Worm (Caenorhabditis elegans) whole organism, young adult: ENCODE data around the gene mfsd-8.

ENCODE experiments used
- B0019.2 ChIP-seq: fragments of 200-800 bp; sonication (Bioruptor generic); conservative IDR thresholded peaks from 2 replicates; pipeline ENCODE4 v1.3.6; 2022; ENCODE audit warnings: missing genetic modification reagents, missing genetic modification characterization, missing compliant biosample characterization
- B0035.1 ChIP-seq: sonication (generic microtip); optimal IDR thresholded peaks from 2 replicates; lab custom pipeline; 2016; ENCODE audit warnings: missing genetic modification characterization, mild to moderate bottlenecking, missing compliant biosample characterization, missing genotype, missing genetic modification reagents
- C06A6.2 ChIP-seq: fragments of 200-800 bp; sonication (Bioruptor generic); conservative IDR thresholded peaks from 2 replicates; pipeline ENCODE4 v1.3.6; 2022; ENCODE audit warnings: missing genetic modification characterization, missing compliant biosample characterization
- D2030.7 ChIP-seq: fragments of 200-800 bp; sonication (Bioruptor generic); IDR thresholded peaks from 2 replicates; pipeline ENCODE4 v1.3.6; 2022; ENCODE audit warnings: missing genetic modification reagents, missing genetic modification characterization, missing compliant biosample characterization
- F55B11.4 ChIP-seq: sonication (generic microtip); optimal IDR thresholded peaks from 2 replicates; lab custom pipeline; 2016; ENCODE audit warnings: missing compliant biosample characterization, missing genetic modification characterization, borderline replicate concordance; ENCODE audit not compliant: insufficient read depth
- F57A8.1 ChIP-seq: fragments of 200-800 bp; sonication (Bioruptor generic); optimal IDR thresholded peaks from 2 replicates; lab custom pipeline; 2018; ENCODE audit warnings: mild to moderate bottlenecking, missing genetic modification characterization, moderate library complexity, missing compliant biosample characterization
- K11D2.4 ChIP-seq: fragments of 200-800 bp; sonication (Bioruptor generic); IDR thresholded peaks from 2 replicates; pipeline ENCODE4 v1.3.6; 2022; ENCODE audit warnings: missing genetic modification reagents, missing genetic modification characterization, missing compliant biosample characterization
- Y95B8A.8 ChIP-seq: fragments of 200-800 bp; sonication (Bioruptor generic); IDR thresholded peaks from 2 replicates; pipeline ENCODE4 v1.3.6; 2022; ENCODE audit warnings: missing genetic modification reagents, missing genetic modification characterization, missing compliant biosample characterization
- athp-1 ChIP-seq: sonication (generic microtip); optimal IDR thresholded peaks from 2 replicates; lab custom pipeline; 2017; ENCODE audit warnings: mild to moderate bottlenecking, missing genetic modification characterization, missing compliant biosample characterization
- attf-5 ChIP-seq: fragments of 200-800 bp; sonication (Bioruptor generic); optimal IDR thresholded peaks from 2 replicates; lab custom pipeline; 2018; ENCODE audit warnings: mild to moderate bottlenecking, missing genetic modification characterization, missing compliant biosample characterization
- bed-1 ChIP-seq: fragments of 200-800 bp; sonication (Bioruptor generic); IDR thresholded peaks from 2 replicates; pipeline ENCODE4 v1.3.6; 2022; ENCODE audit warnings: missing genetic modification reagents, missing genetic modification characterization, missing compliant biosample characterization
- cebp-2 ChIP-seq: fragments of 200-800 bp; sonication (Bioruptor generic); IDR thresholded peaks from 2 replicates; pipeline ENCODE4 v1.3.6; 2022; ENCODE audit warnings: missing genetic modification characterization, missing compliant biosample characterization
- ceh-100 ChIP-seq: fragments of 200-800 bp; sonication (Bioruptor generic); IDR thresholded peaks from 2 replicates; pipeline ENCODE4 v1.3.6; 2022; ENCODE audit warnings: missing genetic modification reagents, missing genetic modification characterization, missing compliant biosample characterization
- dox-1 ChIP-seq: fragments of 200-800 bp; sonication (Bioruptor generic); IDR thresholded peaks from 2 replicates; pipeline ENCODE4 v1.3.6; 2022; ENCODE audit warnings: missing genetic modification reagents, missing genetic modification characterization, missing compliant biosample characterization
- efl-1 ChIP-seq: fragments of 150-350 bp; optimal IDR thresholded peaks from 2 replicates; lab custom pipeline; 2014; ENCODE audit warnings: missing biosample characterization, missing genetic modification reagents, missing genetic modification characterization
- egl-44 ChIP-seq: fragments of 200-800 bp; sonication (Bioruptor generic); IDR thresholded peaks from 2 replicates; pipeline ENCODE4 v1.3.6; 2022; ENCODE audit warnings: missing genetic modification reagents, missing genetic modification characterization, missing compliant biosample characterization
- ekl-4 ChIP-seq: fragments of 200-800 bp; sonication (Bioruptor generic); IDR thresholded peaks from 2 replicates; pipeline ENCODE4 v1.3.6; 2022; ENCODE audit warnings: missing genetic modification reagents, missing genetic modification characterization, missing compliant biosample characterization
- him-1 ChIP-seq: sonication (generic microtip); optimal IDR thresholded peaks from 2 replicates; lab custom pipeline; 2016; ENCODE audit warnings: missing genotype, missing genetic modification reagents, missing genetic modification characterization, missing compliant biosample characterization
- hlh-12 ChIP-seq: sonication (generic microtip); optimal IDR thresholded peaks from 2 replicates; lab custom pipeline; 2016; ENCODE audit warnings: missing genetic modification characterization, missing compliant biosample characterization
- hmg-1.2 ChIP-seq: fragments of 200-800 bp; sonication (Bioruptor generic); IDR thresholded peaks from 2 replicates; pipeline ENCODE4 v1.3.6; 2022; ENCODE audit warnings: missing genetic modification reagents, missing genetic modification characterization, missing compliant biosample characterization
- lag-1 ChIP-seq: fragments of 200-800 bp; sonication (Bioruptor generic); IDR thresholded peaks from 2 replicates; pipeline ENCODE4 v1.3.6; 2022; ENCODE audit warnings: missing genetic modification reagents, missing genetic modification characterization, missing compliant biosample characterization
- let-526 ChIP-seq: fragments of 200-800 bp; sonication (Bioruptor generic); IDR thresholded peaks from 2 replicates; pipeline ENCODE4 v1.3.6; 2022; ENCODE audit warnings: missing genetic modification reagents, missing genetic modification characterization, missing compliant biosample characterization
- lin-26 ChIP-seq: fragments of 200-800 bp; sonication (Bioruptor generic); IDR thresholded peaks from 2 replicates; pipeline ENCODE4 v1.3.6; 2022; ENCODE audit warnings: missing genetic modification reagents, missing genetic modification characterization, missing compliant biosample characterization
- madf-6 ChIP-seq: fragments of 200-800 bp; sonication (Bioruptor generic); IDR thresholded peaks from 2 replicates; pipeline ENCODE4 v1.3.6; 2022; ENCODE audit warnings: missing genetic modification reagents, missing genetic modification characterization, missing compliant biosample characterization
- mes-4 ChIP-seq: sonication (generic microtip); optimal IDR thresholded peaks from 2 replicates; lab custom pipeline; 2016; ENCODE audit warnings: missing genotype, missing genetic modification characterization, missing compliant biosample characterization
- nfya-1 ChIP-seq: sonication (generic microtip); optimal IDR thresholded peaks from 2 replicates; lab custom pipeline; 2017; ENCODE audit warnings: antibody characterized with exemption, missing compliant biosample characterization, missing genetic modification characterization, borderline replicate concordance; ENCODE audit not compliant: insufficient read depth
- nhr-120 ChIP-seq: fragments of 200-800 bp; sonication (Bioruptor generic); IDR thresholded peaks from 2 replicates; pipeline ENCODE4 v1.3.6; 2022; ENCODE audit warnings: missing genetic modification characterization, missing compliant biosample characterization
- nhr-80 ChIP-seq: sonication (generic microtip); optimal IDR thresholded peaks from 2 replicates; lab custom pipeline; 2016; ENCODE audit warnings: missing genetic modification characterization, missing compliant biosample characterization
- rpc-1 ChIP-seq, 2 experiments: fragments of 150-350 bp in 1 of 2; sonication (generic microtip) in 1 of 2; optimal IDR thresholded peaks; 2 replicates each; lab custom pipeline; 2014 to 2018; ENCODE audit warnings: missing biosample characterization in 1 of 2, missing genetic modification characterization in 1 of 2, missing genetic modification reagents in 1 of 2, missing genotype in 1 of 2
- snpc-1.1 ChIP-seq: sonication (generic microtip); optimal IDR thresholded peaks from 2 replicates; lab custom pipeline; 2017; ENCODE audit warnings: missing genetic modification characterization, mild to moderate bottlenecking, missing compliant biosample characterization, antibody characterized with exemption, moderate library complexity, missing genotype, missing genetic modification reagents; ENCODE audit not compliant: insufficient read depth
- snpc-1.3 ChIP-seq: sonication (generic microtip); optimal IDR thresholded peaks from 2 replicates; lab custom pipeline; 2017; ENCODE audit warnings: missing genetic modification characterization, mild to moderate bottlenecking, missing compliant biosample characterization, antibody characterized with exemption, moderate library complexity, missing genotype, missing genetic modification reagents; ENCODE audit not compliant: insufficient read depth
- snpc-4 ChIP-seq, 5 experiments: fragments of 150-350 bp in 1 of 5; sonication (generic microtip) in 4 of 5; optimal IDR thresholded peaks; 2 replicates each; lab custom pipeline; 2014 to 2018; ENCODE audit warnings: missing genetic modification characterization in 5 of 5, missing biosample characterization in 3 of 5, antibody characterized with exemption in 2 of 5, mild to moderate bottlenecking in 2 of 5, missing compliant biosample characterization in 2 of 5, missing genotype in 2 of 5, moderate library complexity in 2 of 5, missing genetic modification reagents in 1 of 5
- sptf-2 ChIP-seq: fragments of 200-800 bp; sonication (Bioruptor generic); optimal IDR thresholded peaks from 2 replicates; lab custom pipeline; 2018; ENCODE audit warnings: mild to moderate bottlenecking, missing genetic modification characterization, missing compliant biosample characterization
- tbp1 ChIP-seq: fragments of 200-800 bp; sonication (Bioruptor generic); optimal IDR thresholded peaks from 2 replicates; lab custom pipeline; 2018; ENCODE audit warnings: mild to moderate bottlenecking, missing genetic modification characterization, missing compliant biosample characterization
- unc-62 ChIP-seq: fragments of 150-350 bp; optimal IDR thresholded peaks from 2 replicates; lab custom pipeline; 2014; ENCODE audit warnings: missing biosample characterization, missing genetic modification reagents, missing genetic modification characterization

The mfsd-8 gene

DNA sequence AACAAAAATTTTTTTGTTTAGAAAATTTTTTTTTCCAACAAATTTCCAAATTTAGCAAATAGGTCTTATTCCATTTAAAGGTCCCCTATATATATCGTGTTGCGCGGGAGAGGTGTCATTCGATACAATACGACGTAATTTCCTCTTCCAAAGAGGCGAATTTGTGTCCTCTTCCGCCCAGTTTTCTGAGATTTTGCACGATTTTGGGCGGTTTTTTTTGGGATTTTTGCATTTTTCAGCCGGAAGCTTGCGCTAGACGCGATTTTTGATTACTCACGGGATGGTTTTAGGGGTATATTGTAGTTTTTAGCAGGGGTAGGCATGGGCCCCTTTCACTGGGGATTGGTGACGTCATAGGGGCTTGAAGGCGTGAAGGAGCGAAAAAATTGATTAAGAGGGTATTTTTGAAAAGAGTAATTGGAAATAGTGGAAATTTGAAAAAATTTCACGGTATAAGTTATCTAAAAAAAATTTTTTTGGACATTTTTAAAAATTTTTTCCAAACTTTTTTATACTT, 31.5 kb upstream of the mfsd-8 start, which contains the start of gene Y53G8AL.4:
Y53G8AL.4 (minus strand) TSS at position 51 of the 517 bp plus-strand sequence.
- no peak for TF ChIP-seq C06A6.2 (GFP tag; lab: Robert Waterston, UW)
- no peak for TF ChIP-seq K11D2.4 (GFP tag; lab: Robert Waterston, UW)
- TF ChIP-seq him-1 (tag; lab: Kevin White, UChicago), result no peak
- no peak for TF ChIP-seq nhr-80 (tag; lab: Kevin White, UChicago)
- TF ChIP-seq attf-5 (GFP tag; lab: Kevin White, UChicago), result no peak
- no peak for TF ChIP-seq hlh-12 (tag; lab: Kevin White, UChicago)
- TF ChIP-seq egl-44 (GFP tag; lab: Robert Waterston, UW), result no peak
- no peak for TF ChIP-seq lin-26
- TF ChIP-seq ceh-100 (GFP tag; lab: Robert Waterston, UW), result no peak
- TF ChIP-seq efl-1 (GFP tag; lab: Kevin White, UChicago), result no peak
- no peak for TF ChIP-seq rpc-1 (optimal IDR thresholded peaks at IDR 0.05; lab: Kevin White, UChicago)
- TF ChIP-seq rpc-1 (tag; optimal IDR thresholded peaks at IDR 0.05; lab: Kevin White, UChicago), result no peak
- TF ChIP-seq D2030.7 (GFP tag; lab: Robert Waterston, UW), result no peak
- no peak for TF ChIP-seq cebp-2 (GFP tag; lab: Robert Waterston, UW)
- TF ChIP-seq athp-1 (tag; lab: Kevin White, UChicago), result no peak
- TF ChIP-seq F57A8.1 (GFP tag; lab: Kevin White, UChicago), result no peak

DNA sequence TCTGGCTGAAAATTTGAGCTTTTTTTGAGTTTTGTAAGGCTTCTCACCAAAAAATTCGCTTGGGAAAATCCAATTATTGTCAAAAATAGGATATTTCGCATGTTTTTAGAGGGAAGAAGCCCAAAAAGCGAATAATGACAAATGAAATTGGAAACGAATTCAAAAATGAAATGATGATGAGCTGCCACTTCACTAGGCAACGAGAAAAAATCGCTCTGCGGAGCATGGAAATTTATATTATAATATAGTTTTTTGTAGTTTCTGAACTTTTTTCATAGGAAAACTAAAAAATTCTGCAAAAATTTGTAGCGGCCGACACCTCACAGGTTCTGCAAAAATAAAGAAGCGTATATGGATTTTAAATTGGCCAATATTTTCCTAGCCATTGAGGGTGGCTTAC, 29.1 kb upstream of the mfsd-8 start, which contains the start of gene Y53G8AL.3:
Y53G8AL.3 (minus strand) TSS at position 101 of the 400 bp plus-strand sequence.
- TF ChIP-seq snpc-4 (GFP tag; optimal IDR thresholded peaks at IDR 0.05; lab: Kevin White, UChicago) (no peak), snpc-4 (tag; optimal IDR thresholded peaks at IDR 0.05; lab: Kevin White, UChicago) (no peak), ceh-100 (GFP tag; lab: Robert Waterston, UW) (no peak), lag-1 (GFP tag; lab: Robert Waterston, UW) (no peak), F57A8.1 (GFP tag; lab: Kevin White, UChicago) (no peak), Y95B8A.8 (GFP tag; lab: Robert Waterston, UW) (no peak), B0019.2 (GFP tag; lab: Robert Waterston, UW) (no peak), bed-1 (no peak), madf-6 (GFP tag; lab: Robert Waterston, UW) (no peak), F55B11.4 (tag; lab: Kevin White, UChicago) (no peak), sptf-2 (GFP tag; lab: Kevin White, UChicago) (no peak), mes-4 (tag; lab: Kevin White, UChicago) (no peak), snpc-1.3 (no peak), nhr-120 (GFP tag; lab: Robert Waterston, UW) (no peak)

DNA sequence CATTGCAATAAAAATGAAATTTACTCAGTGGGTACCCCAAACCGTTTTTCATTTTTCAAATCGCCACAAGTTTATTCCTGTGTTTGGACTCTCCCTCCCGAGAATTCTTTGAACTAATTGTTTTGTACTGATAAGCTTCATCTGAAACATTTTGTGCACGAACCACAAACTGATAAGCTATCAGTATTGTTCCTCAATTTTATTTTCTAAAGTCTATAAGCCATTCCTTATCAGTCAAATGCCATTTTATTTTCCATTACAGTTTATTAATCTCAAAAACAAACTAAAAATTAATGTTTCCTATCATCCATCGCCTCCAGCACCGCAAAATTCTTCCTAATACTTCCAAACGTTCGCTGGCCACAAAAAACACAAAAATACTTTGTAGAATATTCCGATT, 28.4 kb upstream of the mfsd-8 start:
- no peak for TF ChIP-seq lag-1 (GFP tag; lab: Robert Waterston, UW)
- 0 out of 2 replicates have a peak, but pooled peaks have one; percentile 3 for TF ChIP-seq ekl-4 (GFP tag; lab: Robert Waterston, UW)
- TF ChIP-seq nfya-1 (tag; lab: Kevin White, UChicago), result no peak
- TF ChIP-seq dox-1, result 0 out of 2 replicates have a peak, but pooled peaks have one; percentile 12
- peak; percentile 90 for TF ChIP-seq nhr-80 (tag; lab: Kevin White, UChicago)
- no peak for TF ChIP-seq tbp1 (GFP tag; lab: Kevin White, UChicago)

DNA sequence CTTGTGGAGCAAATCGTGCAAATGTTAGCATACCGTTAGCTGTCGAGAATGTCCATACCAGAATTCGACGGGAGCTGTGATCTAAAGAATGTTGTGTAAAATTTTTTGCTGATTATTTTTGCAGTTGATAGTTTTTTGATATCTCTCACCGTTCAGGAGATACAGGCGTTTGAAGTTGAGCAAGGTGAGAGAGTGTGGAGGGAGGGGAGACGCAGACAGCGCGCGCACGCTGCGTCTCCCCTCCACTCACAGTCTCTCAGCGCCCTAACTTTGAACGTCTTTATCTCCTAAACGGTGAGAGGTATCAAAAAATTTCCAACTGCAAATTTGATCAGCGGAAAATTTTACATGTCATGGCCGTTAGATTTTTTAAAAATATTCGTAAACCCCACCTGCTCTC, 27.1 kb upstream of the mfsd-8 start:
- TF ChIP-seq hmg-1.2 (GFP tag; lab: Robert Waterston, UW) (peak; percentile 88), B0035.1 (tag; lab: Kevin White, UChicago) (no peak), snpc-1.1 (tag; lab: Kevin White, UChicago) (no peak), let-526 (GFP tag; lab: Robert Waterston, UW) (no peak), unc-62 (GFP tag; lab: Kevin White, UChicago) (no peak)
